Worm (Caenorhabditis elegans) whole organism, late embryonic: Measurements from ENCODE around the gene cest-12.

Source experiments
- F13H6.1 ChIP-seq: sonication (generic microtip); optimal IDR thresholded peaks from 2 replicates; lab custom pipeline; 2016; ENCODE audit warnings: missing genetic modification characterization, missing compliant biosample characterization
- K02D7.2 ChIP-seq: sonication (generic microtip); optimal IDR thresholded peaks from 2 replicates; lab custom pipeline; 2017; ENCODE audit warnings: mild to moderate bottlenecking, missing genetic modification characterization, missing compliant biosample characterization
- ahr-1 ChIP-seq: sonication (generic microtip); optimal IDR thresholded peaks from 2 replicates; lab custom pipeline; 2016; ENCODE audit warnings: missing genetic modification characterization, missing compliant biosample characterization
- ama-1 ChIP-seq: fragments of 150-350 bp; optimal IDR thresholded peaks from 2 replicates; lab custom pipeline; 2014
- ceh-48 ChIP-seq: sonication (generic microtip); optimal IDR thresholded peaks from 2 replicates; lab custom pipeline; 2016; ENCODE audit warnings: missing genetic modification characterization, inconsistent platforms, missing compliant biosample characterization
- ceh-9 ChIP-seq: sonication (generic microtip); optimal IDR thresholded peaks from 2 replicates; lab custom pipeline; 2016; ENCODE audit warnings: mild to moderate bottlenecking, missing genetic modification characterization, inconsistent platforms, missing compliant biosample characterization
- hlh-30 ChIP-seq: sonication (generic microtip); optimal IDR thresholded peaks from 2 replicates; lab custom pipeline; 2017; ENCODE audit warnings: antibody characterized with exemption, missing genetic modification characterization, missing compliant biosample characterization; ENCODE audit not compliant: insufficient read depth
- nfya-1 ChIP-seq: sonication (generic microtip); optimal IDR thresholded peaks from 2 replicates; lab custom pipeline; 2017; ENCODE audit warnings: missing genetic modification characterization, mild to moderate bottlenecking, missing compliant biosample characterization, antibody characterized with exemption, moderate library complexity
- nhr-11 ChIP-seq: fragments of 150-350 bp; optimal IDR thresholded peaks from 2 replicates; lab custom pipeline; 2014; ENCODE audit warnings: missing biosample characterization, missing genetic modification characterization
- odd-2 ChIP-seq: sonication (generic microtip); optimal IDR thresholded peaks from 2 replicates; lab custom pipeline; 2017; ENCODE audit warnings: antibody characterized with exemption, mild to moderate bottlenecking, missing genetic modification characterization, missing compliant biosample characterization
- pag-3 ChIP-seq: sonication (generic microtip); optimal IDR thresholded peaks from 2 replicates; lab custom pipeline; 2016; ENCODE audit warnings: missing compliant biosample characterization, missing genetic modification characterization, borderline replicate concordance
- pqm-1 ChIP-seq: sonication (generic microtip); optimal IDR thresholded peaks from 2 replicates; lab custom pipeline; 2016; ENCODE audit warnings: missing genetic modification characterization, missing compliant biosample characterization
- rnt-1 ChIP-seq: sonication (generic microtip); optimal IDR thresholded peaks from 2 replicates; lab custom pipeline; 2016; ENCODE audit warnings: missing genetic modification characterization, missing compliant biosample characterization
- sox-4 ChIP-seq: sonication (generic microtip); optimal IDR thresholded peaks from 2 replicates; lab custom pipeline; 2017; ENCODE audit warnings: mild to moderate bottlenecking, missing genetic modification characterization, inconsistent platforms, missing compliant biosample characterization

ce11 chrIII:12155759-12156158 is 48.4 kb upstream of the cest-12 start:
- TF ChIP-seq rnt-1 (tag; lab: Kevin White, UChicago) = no peak
- no peak for TF ChIP-seq pag-3 (tag; lab: Kevin White, UChicago)
- TF ChIP-seq F13H6.1 = no peak
- peak; percentile 97 for TF ChIP-seq nfya-1
- TF ChIP-seq sox-4 = no peak
- no peak for TF ChIP-seq ama-1
- TF ChIP-seq ceh-9 (tag; lab: Kevin White, UChicago) = no peak
- TF ChIP-seq K02D7.2 (tag; lab: Kevin White, UChicago) = no peak
- no peak for TF ChIP-seq pqm-1 (tag; lab: Kevin White, UChicago)
- TF ChIP-seq odd-2 (tag; lab: Kevin White, UChicago) = no peak
- TF ChIP-seq ceh-48 (tag; lab: Kevin White, UChicago) = no peak
- no peak for TF ChIP-seq ahr-1 (tag; lab: Kevin White, UChicago)
- no peak for TF ChIP-seq nhr-11 (tag; lab: Kevin White, UChicago)
- TF ChIP-seq hlh-30 = no peak
